Worm (Caenorhabditis elegans): ENCODE measurements around the gene srd-29.

DNA sequence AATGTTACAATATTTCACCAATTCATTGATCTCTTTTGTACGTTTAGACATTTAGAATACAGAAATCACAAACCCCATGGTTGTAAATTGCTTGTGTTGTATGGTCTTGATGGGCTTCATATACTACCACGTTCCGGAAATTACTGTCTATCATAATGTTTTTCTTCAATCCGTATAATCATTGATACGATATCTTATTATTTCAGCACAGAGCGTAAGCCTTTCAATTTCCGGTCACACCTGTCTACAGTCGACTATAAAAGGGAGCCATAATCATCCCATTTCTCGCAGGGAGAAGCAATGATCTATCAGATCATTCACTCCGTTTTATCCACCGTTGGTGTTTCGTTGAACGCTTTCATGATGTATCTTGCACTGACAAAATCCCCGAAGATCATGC, 6.1 kb upstream of the srd-29 start, which contains the start of gene srd-30:
- TF ChIP-seq flt-1 (GFP tag; IDR thresholded peaks at IDR 0.05), result no peak
- no peak for TF ChIP-seq klf-2 (GFP tag; conservative IDR thresholded peaks at IDR 0.05)
- no peak for TF ChIP-seq ztf-29 (GFP tag; IDR thresholded peaks at IDR 0.05)
- TF ChIP-seq med-1 (GFP tag; optimal IDR thresholded peaks at IDR 0.05; ENCODE audit: insufficient read depth), result no peak
- no peak for TF ChIP-seq ztf-23 (GFP tag; IDR thresholded peaks at IDR 0.05)
- no peak for TF ChIP-seq ref-1 (GFP tag; conservative IDR thresholded peaks at IDR 0.05)
- TF ChIP-seq cog-1 (tag; optimal IDR thresholded peaks at IDR 0.05), result no peak
- TF ChIP-seq tab-1 (GFP tag; IDR thresholded peaks at IDR 0.05), result no peak
